Fruit fly (Drosophila melanogaster): ENCODE data around the gene CG6607.

- TF ChIP-seq toe (GFP tag; optimal IDR thresholded peaks at IDR 0.05), result no peak
- TF ChIP-seq CG5204 (GFP tag; optimal IDR thresholded peaks at IDR 0.05), result no peak
- no peak for TF ChIP-seq cnc (optimal IDR thresholded peaks at IDR 0.05)
- TF ChIP-seq bab1 (GFP tag; optimal IDR thresholded peaks at IDR 0.05), result no peak
- no peak for TF ChIP-seq ovo (GFP tag; optimal IDR thresholded peaks at IDR 0.05)
- TF ChIP-seq CG7045 (GFP tag; optimal IDR thresholded peaks at IDR 0.05), result no peak
- no peak for TF ChIP-seq CG7101 (tag; optimal IDR thresholded peaks at IDR 0.05)
- TF ChIP-seq Hr96 (GFP tag; optimal IDR thresholded peaks at IDR 0.05), result no peak
- TF ChIP-seq kay (GFP tag; ENCODE audit: borderline replicate concordance), result no peak
- TF ChIP-seq tj (GFP tag; optimal IDR thresholded peaks at IDR 0.05), result no peak
- TF ChIP-seq Crg-1 (GFP tag; optimal IDR thresholded peaks at IDR 0.05), result no peak
- TF ChIP-seq CG33017 (tag; optimal IDR thresholded peaks at IDR 0.05), result no peak
These were observed 28.7 kb downstream of the CG6607 start for dm6 chr3R:24556554-24556953.
